Worm (Caenorhabditis elegans) whole organism, L2 larva: ENCODE measurements around the gene C17F4.2.

Experiments used
- fos-1 ChIP-seq: fragments of 150-350 bp; optimal IDR thresholded peaks from 2 replicates; lab custom pipeline; 2014; ENCODE audit warnings: missing biosample characterization, missing genetic modification characterization
- lsy-2 ChIP-seq, 2 experiments: fragments of 150-350 bp in 1 of 2; sonication (generic microtip) in 1 of 2; optimal IDR thresholded peaks; 2 replicates each; lab custom pipeline; 2014 to 2017; ENCODE audit warnings: missing biosample characterization in 2 of 2, missing genetic modification characterization in 2 of 2
- mdl-1 ChIP-seq, 2 experiments: fragments of 150-350 bp in 1 of 2; sonication (generic microtip) in 1 of 2; optimal IDR thresholded peaks; 2 replicates each; lab custom pipeline; 2017; ENCODE audit warnings: missing biosample characterization in 2 of 2, missing genetic modification characterization in 2 of 2
- nhr-11 ChIP-seq: fragments of 150-350 bp; optimal IDR thresholded peaks from 2 replicates; lab custom pipeline; 2014; ENCODE audit warnings: missing biosample characterization, missing genetic modification characterization
- nhr-129 ChIP-seq: fragments of 150-350 bp; optimal IDR thresholded peaks from 2 replicates; lab custom pipeline; 2014; ENCODE audit warnings: missing biosample characterization, missing genetic modification characterization
- nhr-21 ChIP-seq: fragments of 150-350 bp; optimal IDR thresholded peaks from 2 replicates; lab custom pipeline; 2014; ENCODE audit warnings: missing biosample characterization, missing genetic modification characterization
- nhr-77 ChIP-seq: fragments of 150-350 bp; optimal IDR thresholded peaks from 2 replicates; lab custom pipeline; 2014; ENCODE audit warnings: missing biosample characterization, missing genetic modification characterization
- skn-1 ChIP-seq: sonication (generic microtip); optimal IDR thresholded peaks from 2 replicates; lab custom pipeline; 2017; ENCODE audit warnings: missing biosample characterization, missing genetic modification characterization

ce11 chrII:3267815-3268214, 19.3 kb downstream of the C17F4.2 start:
- TF ChIP-seq fos-1 (tag; lab: Kevin White, UChicago) (no peak), nhr-21 (tag; lab: Kevin White, UChicago) (no peak), nhr-11 (tag; lab: Kevin White, UChicago) (no peak), nhr-129 (tag; lab: Kevin White, UChicago) (no peak), nhr-77 (no peak), skn-1 (tag; lab: Kevin White, UChicago) (no peak), mdl-1 (tag; optimal IDR thresholded peaks at IDR 0.05; lab: Kevin White, UChicago) (no peak), lsy-2 (tag; optimal IDR thresholded peaks at IDR 0.05; lab: Kevin White, UChicago) (no peak)
